Worm (Caenorhabditis elegans) whole organism, L4/young adult: Measurements from ENCODE around the gene F27E5.5.

Experiments
- W03F9.2 ChIP-seq: fragments of 150-350 bp; optimal IDR thresholded peaks from 2 replicates; lab custom pipeline; 2014; ENCODE audit warnings: missing biosample characterization, missing genetic modification characterization
- dao-5 ChIP-seq: sonication (generic microtip); optimal IDR thresholded peaks from 2 replicates; lab custom pipeline; 2016; ENCODE audit warnings: missing genotype, missing genetic modification characterization, moderate library complexity, missing compliant biosample characterization
- him-1 ChIP-seq: sonication (generic microtip); optimal IDR thresholded peaks from 2 replicates; lab custom pipeline; 2016; ENCODE audit warnings: missing genotype, missing genetic modification reagents, missing genetic modification characterization, missing compliant biosample characterization

The F27E5.5 gene

ce11 chrII:10131760-10132159, at the start of gene F27E5.5:
F27E5.5 (minus strand) TSS chrII:10131860.
- TF ChIP-seq dao-5 (tag; lab: Kevin White, UChicago) (no peak), him-1 (tag; lab: Kevin White, UChicago) (no peak), W03F9.2 (tag; lab: Kevin White, UChicago) (no peak)

DNA sequence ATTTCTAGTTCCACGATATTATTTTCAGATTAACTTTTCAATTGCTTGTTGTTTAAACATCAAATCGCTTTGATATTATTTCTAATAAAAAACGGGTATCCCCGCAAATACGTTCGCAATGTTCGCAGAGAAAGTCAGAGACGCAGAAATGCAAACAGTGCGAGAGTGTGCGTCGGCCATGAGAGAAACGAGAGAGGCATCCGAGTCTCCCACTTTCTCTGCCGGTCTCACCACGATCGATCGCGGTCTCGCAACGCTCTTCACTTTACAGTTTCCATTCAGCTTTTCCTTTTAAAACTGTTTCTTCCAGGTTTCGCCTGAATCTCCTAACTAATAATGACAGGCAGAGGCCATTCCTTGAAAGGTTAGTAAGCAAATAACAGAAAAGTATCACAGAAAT, 42.7 kb upstream of the F27E5.5 start, which contains the start of gene F33H1.4:
TSS of gene F33H1.4 (plus strand) at position 311 of the 400 bp plus-strand sequence.
- TF ChIP-seq him-1 (tag; lab: Kevin White, UChicago) = peak; percentile 22
- TF ChIP-seq dao-5 (tag; lab: Kevin White, UChicago) = no peak

ce11 chrII:10172436-10172973, 40.8 kb upstream of the F27E5.5 start, which contains the start of gene wbp-11:
wbp-11 (plus strand) TSS chrII:10172923.
- TF ChIP-seq him-1 (tag; lab: Kevin White, UChicago) = no peak
- no peak for TF ChIP-seq dao-5 (tag; lab: Kevin White, UChicago)
- TF ChIP-seq W03F9.2 (tag; lab: Kevin White, UChicago) = no peak

- TF ChIP-seq W03F9.2 (tag; lab: Kevin White, UChicago) (no peak), dao-5 (tag; lab: Kevin White, UChicago) (no peak), him-1 (tag; lab: Kevin White, UChicago) (no peak)
Measured at ce11 chrII:10170837-10171318, 39.2 kb upstream of the F27E5.5 start, which contains the start of gene gpd-4. gpd-4 (plus strand) TSS chrII:10171268.

- peak; percentile 35 for TF ChIP-seq him-1 (tag; lab: Kevin White, UChicago)
- TF ChIP-seq W03F9.2 (tag; lab: Kevin White, UChicago) = no peak
- TF ChIP-seq dao-5 (tag; lab: Kevin White, UChicago) = no peak
Measured at ce11 chrII:10168905-10169782, 37.5 kb upstream of the F27E5.5 start, which contains the start of gene daf-19. daf-19 (minus strand) TSS chrII:10169346.

DNA sequence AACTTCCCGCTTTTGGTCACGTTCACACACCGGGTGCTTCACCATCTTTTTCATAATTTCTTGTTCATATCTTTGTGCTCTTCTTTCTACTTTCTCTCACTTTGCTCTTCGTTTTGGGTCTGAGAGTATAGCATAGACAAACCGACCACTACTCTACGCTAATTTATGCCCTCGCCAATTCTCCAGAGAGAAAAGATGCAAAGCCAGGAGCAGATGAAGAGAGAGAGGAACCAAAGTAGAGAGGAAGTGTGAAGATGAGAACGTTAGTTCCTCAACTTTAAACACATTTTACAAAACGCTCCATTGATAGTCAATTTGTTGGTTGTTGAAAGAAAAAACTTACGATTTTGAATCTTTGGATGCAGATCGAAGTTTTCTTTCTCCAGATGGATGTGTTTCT, 36.1 kb upstream of the F27E5.5 start:
- no peak for TF ChIP-seq W03F9.2 (tag; lab: Kevin White, UChicago)

DNA sequence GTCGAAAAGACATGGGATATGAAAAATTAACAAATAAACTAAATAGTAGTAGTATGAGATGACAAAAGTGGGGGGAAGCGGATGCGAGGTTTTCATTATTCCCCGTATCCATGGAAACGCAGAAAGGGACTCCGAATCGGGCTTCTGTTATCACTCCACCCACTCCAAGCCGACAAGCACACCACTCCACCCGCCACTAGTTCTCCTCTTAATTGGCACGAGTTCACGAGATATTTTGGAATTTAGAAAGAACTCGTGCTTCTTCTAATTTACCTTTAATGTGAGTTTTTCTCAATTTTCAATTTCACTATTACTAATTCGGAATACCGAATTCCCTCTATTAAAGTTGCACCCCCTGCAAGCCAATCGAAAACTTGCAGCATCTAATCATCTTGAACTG, 34.7 kb upstream of the F27E5.5 start:
- no peak for TF ChIP-seq him-1 (tag; lab: Kevin White, UChicago)
- TF ChIP-seq W03F9.2 (tag; lab: Kevin White, UChicago) = no peak
- no peak for TF ChIP-seq dao-5 (tag; lab: Kevin White, UChicago)

ce11 chrII:10164137-10164536, 32.5 kb upstream of the F27E5.5 start:
- TF ChIP-seq W03F9.2 (tag; lab: Kevin White, UChicago) (no peak), him-1 (tag; lab: Kevin White, UChicago) (no peak), dao-5 (tag; lab: Kevin White, UChicago) (no peak)

- no peak for TF ChIP-seq dao-5 (tag; lab: Kevin White, UChicago)
- TF ChIP-seq him-1 (tag; lab: Kevin White, UChicago) = no peak
- TF ChIP-seq W03F9.2 (tag; lab: Kevin White, UChicago) = no peak
Measured at ce11 chrII:10162785-10163184, 31.1 kb upstream of the F27E5.5 start.

DNA sequence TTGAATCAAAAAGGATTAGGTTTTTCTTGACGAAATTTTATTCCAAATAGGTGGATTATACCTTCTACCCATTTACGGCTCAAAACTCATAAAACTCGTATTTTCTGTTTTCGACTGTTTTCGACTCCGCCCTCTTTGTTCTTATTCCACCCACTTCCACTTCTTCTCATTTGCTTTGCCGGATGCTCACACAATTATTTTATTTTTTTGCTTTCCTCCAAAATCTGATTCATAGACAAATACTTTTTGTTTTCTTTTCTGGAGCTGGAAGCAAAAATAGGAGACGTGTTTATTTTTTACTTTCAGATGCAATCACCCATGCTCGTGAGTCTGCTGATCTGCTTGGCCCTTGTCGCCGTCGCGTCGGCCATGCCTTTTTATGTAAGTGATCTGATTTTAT, 23.4 kb upstream of the F27E5.5 start, which contains the start of gene nlp-63:
TSS of gene nlp-63 (plus strand) at position 301 of the 400 bp plus-strand sequence.
- no peak for TF ChIP-seq dao-5 (tag; lab: Kevin White, UChicago)
- no peak for TF ChIP-seq him-1 (tag; lab: Kevin White, UChicago)
- TF ChIP-seq W03F9.2 (tag; lab: Kevin White, UChicago) = no peak

DNA sequence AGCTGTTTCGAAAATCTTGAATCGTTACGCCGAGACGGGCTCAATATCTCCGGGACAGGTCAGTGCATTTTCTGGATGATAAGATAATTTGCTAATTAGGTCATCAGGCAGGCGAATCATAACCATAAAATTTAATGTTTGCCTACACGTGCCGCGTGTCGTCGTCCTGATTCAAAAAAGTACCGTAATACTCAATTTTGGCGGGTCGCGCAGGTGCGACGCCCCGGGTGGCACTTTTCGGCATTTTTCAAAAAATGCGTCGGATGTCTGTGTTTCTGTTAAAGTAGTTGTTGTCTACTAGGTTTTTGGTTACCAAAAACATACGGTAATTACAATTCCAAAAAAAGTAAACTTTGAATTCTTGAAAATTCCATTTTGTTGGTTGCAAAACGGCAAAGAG, 15.8 kb upstream of the F27E5.5 start:
- no peak for TF ChIP-seq W03F9.2 (tag; lab: Kevin White, UChicago)
- no peak for TF ChIP-seq dao-5 (tag; lab: Kevin White, UChicago)
- TF ChIP-seq him-1 (tag; lab: Kevin White, UChicago) = no peak

DNA sequence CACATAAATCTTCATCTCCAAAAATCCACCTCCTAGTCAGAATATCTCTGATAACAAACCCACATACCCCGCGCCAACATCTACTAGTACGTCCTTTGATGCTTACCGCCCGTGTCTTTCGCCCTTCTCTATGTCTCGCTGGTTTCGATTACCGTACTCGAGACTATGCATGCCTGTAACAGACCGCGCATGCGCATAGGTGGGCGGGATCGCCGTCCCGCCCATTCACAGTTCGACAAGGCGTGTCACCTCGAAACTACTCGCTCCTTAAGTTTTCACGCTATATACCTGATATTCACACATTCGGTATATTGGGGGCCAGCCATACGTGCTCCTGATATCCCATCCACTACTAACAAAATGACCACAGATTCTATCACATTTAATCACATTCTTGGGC, 14.8 kb upstream of the F27E5.5 start, which contains the start of gene pax-3:
TSS of gene pax-3 (plus strand) at position 83 of the 400 bp plus-strand sequence.
- TF ChIP-seq dao-5 (tag; lab: Kevin White, UChicago) = no peak
- no peak for TF ChIP-seq him-1 (tag; lab: Kevin White, UChicago)
- TF ChIP-seq W03F9.2 (tag; lab: Kevin White, UChicago) = no peak

- TF ChIP-seq him-1 (tag; lab: Kevin White, UChicago) (no peak), W03F9.2 (tag; lab: Kevin White, UChicago) (no peak), dao-5 (tag; lab: Kevin White, UChicago) (no peak)
Measured at ce11 chrII:10144092-10144491, 12.4 kb upstream of the F27E5.5 start, which contains the start of gene F27E5.3. F27E5.3 (minus strand) TSS chrII:10144192.
